Worm (Caenorhabditis elegans) whole organism, L4/young adult: ENCODE data around the gene crb-3.
"Not testable (repeated sequence)": the region's sequence is repeated elsewhere in the genome, so short reads cannot be mapped to it uniquely, and the experiment has no call there.

Source experiments
- W03F9.2 ChIP-seq: fragments of 150-350 bp; optimal IDR thresholded peaks from 2 replicates; lab custom pipeline; 2014; ENCODE audit warnings: missing biosample characterization, missing genetic modification characterization
- dao-5 ChIP-seq: sonication (generic microtip); optimal IDR thresholded peaks from 2 replicates; lab custom pipeline; 2016; ENCODE audit warnings: missing genotype, missing genetic modification characterization, moderate library complexity, missing compliant biosample characterization
- him-1 ChIP-seq: sonication (generic microtip); optimal IDR thresholded peaks from 2 replicates; lab custom pipeline; 2016; ENCODE audit warnings: missing genotype, missing genetic modification reagents, missing genetic modification characterization, missing compliant biosample characterization

crb-3 gene

ce11 chrX:9203468-9203867 lies at the start of gene crb-3:
crb-3 (plus strand) TSS chrX:9203768.
- not testable (repeated sequence) for TF ChIP-seq W03F9.2; dao-5; him-1 (tag; lab: Kevin White, UChicago)

ce11 chrX:9154216-9154615 lies 49.4 kb upstream of the crb-3 start, which contains the start of gene B0563.7:
B0563.7 (minus strand) TSS chrX:9154316.
- TF ChIP-seq him-1 (tag; lab: Kevin White, UChicago), result no peak
- no peak for TF ChIP-seq dao-5

- no peak for TF ChIP-seq W03F9.2
- no peak for TF ChIP-seq him-1 (tag; lab: Kevin White, UChicago)
- no peak for TF ChIP-seq dao-5
These were observed 47.8 kb upstream of the crb-3 start for ce11 chrX:9155751-9156150.

ce11 chrX:9161253-9161904 lies 42.2 kb upstream of the crb-3 start:
- TF ChIP-seq W03F9.2, result no peak
- TF ChIP-seq him-1 (tag; lab: Kevin White, UChicago), result no peak
- no peak for TF ChIP-seq dao-5

- TF ChIP-seq him-1 (tag; lab: Kevin White, UChicago) (no peak), dao-5 (no peak), W03F9.2 (no peak)
These were observed 40.7 kb upstream of the crb-3 start, which contains the start of gene tsp-11 for ce11 chrX:9162864-9163263. tsp-11 (plus strand) TSS chrX:9163164.

- TF ChIP-seq him-1 (tag; lab: Kevin White, UChicago), result no peak
- no peak for TF ChIP-seq W03F9.2
- no peak for TF ChIP-seq dao-5
These were observed 36.6 kb upstream of the crb-3 start, which contains the start of gene B0563.10 for ce11 chrX:9166921-9167320. B0563.10 (minus strand) TSS chrX:9167245.

- TF ChIP-seq dao-5 (no peak), W03F9.2 (no peak)
These were observed 35.3 kb upstream of the crb-3 start, which contains the start of gene B0563.9 for ce11 chrX:9168239-9168638. B0563.9 (plus strand) TSS chrX:9168539.

ce11 chrX:9170058-9170457 lies 33.5 kb upstream of the crb-3 start:
- TF ChIP-seq W03F9.2 (no peak), dao-5 (no peak), him-1 (tag; lab: Kevin White, UChicago) (no peak)

- TF ChIP-seq dao-5, result no peak
- TF ChIP-seq W03F9.2, result no peak
- TF ChIP-seq him-1 (tag; lab: Kevin White, UChicago), result no peak
These were observed 32.3 kb upstream of the crb-3 start, which contains the start of gene B0563.1 for ce11 chrX:9171241-9171640. B0563.1 (plus strand) TSS chrX:9171541.

- no peak for TF ChIP-seq him-1 (tag; lab: Kevin White, UChicago)
- no peak for TF ChIP-seq W03F9.2
- TF ChIP-seq dao-5, result no peak
These were observed 31.3 kb upstream of the crb-3 start, which contains the start of gene B0563.18 for ce11 chrX:9172278-9172677. B0563.18 (plus strand) TSS chrX:9172578.

- TF ChIP-seq W03F9.2 (no peak), him-1 (tag; lab: Kevin White, UChicago) (no peak), dao-5 (no peak)
These were observed 30.8 kb upstream of the crb-3 start for ce11 chrX:9172733-9173132.

ce11 chrX:9174409-9174808 lies 29.2 kb upstream of the crb-3 start, which contains the start of gene B0563.8:
B0563.8 (minus strand) TSS chrX:9174509.
- TF ChIP-seq him-1 (tag; lab: Kevin White, UChicago), result no peak
- no peak for TF ChIP-seq W03F9.2
- TF ChIP-seq dao-5, result no peak

ce11 chrX:9180823-9181222 lies 22.7 kb upstream of the crb-3 start, which contains the start of gene Y81B9A.4:
Y81B9A.4 (minus strand) TSS chrX:9180923.
- TF ChIP-seq W03F9.2 (no peak), him-1 (tag; lab: Kevin White, UChicago) (no peak), dao-5 (no peak)

- TF ChIP-seq dao-5 (no peak), W03F9.2 (no peak), him-1 (tag; lab: Kevin White, UChicago) (no peak)
These were observed 21.4 kb upstream of the crb-3 start, which contains the start of gene Y81B9A.3 for ce11 chrX:9182140-9182539. Y81B9A.3 (plus strand) TSS chrX:9182440.

ce11 chrX:9183836-9184235 lies 19.7 kb upstream of the crb-3 start, which contains the start of gene Y81B9A.2:
Y81B9A.2 (plus strand) TSS chrX:9184136.
- no peak for TF ChIP-seq him-1 (tag; lab: Kevin White, UChicago)
- TF ChIP-seq W03F9.2, result no peak
- no peak for TF ChIP-seq dao-5
